Worm (Caenorhabditis elegans) whole organism, L4 larva: Measurements from ENCODE around the gene hsp-43.

ENCODE experiments used
- F37D6.2 ChIP-seq: sonication (generic microtip); optimal IDR thresholded peaks from 2 replicates; lab custom pipeline; 2016; ENCODE audit warnings: mild to moderate bottlenecking, missing genetic modification characterization, missing compliant biosample characterization
- T26A8.4 ChIP-seq: fragments of 200-800 bp; sonication (Bioruptor generic); IDR thresholded peaks from 2 replicates; pipeline ENCODE4 v1.3.6; 2022; ENCODE audit warnings: missing genetic modification characterization, missing compliant biosample characterization
- Y48G9A.11 ChIP-seq: fragments of 200-800 bp; sonication (Bioruptor generic); IDR thresholded peaks from 2 replicates; pipeline ENCODE4 v1.3.6; 2022; ENCODE audit warnings: missing genetic modification reagents, missing genetic modification characterization, missing compliant biosample characterization
- Y5F2A.4 ChIP-seq: fragments of 200-800 bp; sonication (Bioruptor generic); optimal IDR thresholded peaks from 2 replicates; lab custom pipeline; 2018; ENCODE audit warnings: mild to moderate bottlenecking, missing genetic modification characterization, missing compliant biosample characterization
- aha-1 ChIP-seq: fragments of 150-350 bp; peaks from one replicate; lab custom pipeline; 2014; ENCODE audit warnings: missing biosample characterization, missing genetic modification characterization
- aly-2 ChIP-seq: sonication (generic microtip); optimal IDR thresholded peaks from 2 replicates; lab custom pipeline; 2018; ENCODE audit warnings: missing biosample characterization, missing genetic modification characterization
- arid-1 ChIP-seq: fragments of 200-800 bp; sonication (Bioruptor generic); conservative IDR thresholded peaks from 2 replicates; pipeline ENCODE4 v1.3.6; 2022; ENCODE audit warnings: missing genetic modification reagents, missing genetic modification characterization, missing compliant biosample characterization
- attf-4 ChIP-seq: sonication (generic microtip); optimal IDR thresholded peaks from 3 replicates; lab custom pipeline; 2017; ENCODE audit warnings: missing biosample characterization, missing genetic modification characterization
- ceh-32 ChIP-seq: sonication (generic microtip); optimal IDR thresholded peaks from 2 replicates; lab custom pipeline; 2016; ENCODE audit warnings: mild to moderate bottlenecking, missing genetic modification characterization, missing compliant biosample characterization; ENCODE audit not compliant: poor library complexity
- ceh-44 ChIP-seq: fragments of 200-800 bp; sonication (Bioruptor generic); IDR thresholded peaks from 2 replicates; pipeline ENCODE4 v1.3.6; 2022; ENCODE audit warnings: missing genetic modification reagents, missing genetic modification characterization, missing compliant biosample characterization
- ceh-82 ChIP-seq: sonication (generic microtip); optimal IDR thresholded peaks from 2 replicates; lab custom pipeline; 2017; ENCODE audit warnings: missing biosample characterization, missing genetic modification characterization
- cey-2 ChIP-seq: sonication (generic microtip); optimal IDR thresholded peaks from 3 replicates; lab custom pipeline; 2017; ENCODE audit warnings: missing genetic modification characterization, mild to moderate bottlenecking, missing compliant biosample characterization, antibody characterized with exemption, borderline replicate concordance; ENCODE audit not compliant: insufficient read depth
- daf-12 ChIP-seq: fragments of 150-350 bp; optimal IDR thresholded peaks from 2 replicates; lab custom pipeline; 2014; ENCODE audit warnings: missing biosample characterization, missing genetic modification reagents, missing genetic modification characterization
- daf-16 ChIP-seq, 3 experiments: sonication (generic microtip); optimal IDR thresholded peaks; 2 replicates each; lab custom pipeline; 2016 to 2017; ENCODE audit warnings: missing genetic modification characterization in 3 of 3, missing genetic modification reagents in 3 of 3, mild to moderate bottlenecking in 2 of 3, missing compliant biosample characterization in 2 of 3, missing biosample characterization in 1 of 3, moderate library complexity in 1 of 3
- dmd-6 ChIP-seq: fragments of 200-800 bp; sonication (Bioruptor generic); IDR thresholded peaks from 2 replicates; pipeline ENCODE4 v1.3.6; 2022; ENCODE audit warnings: missing genetic modification reagents, missing genetic modification characterization, missing compliant biosample characterization
- dmd-8 ChIP-seq: fragments of 200-800 bp; sonication (Bioruptor generic); IDR thresholded peaks from 2 replicates; pipeline ENCODE4 v1.3.6; 2022; ENCODE audit warnings: missing genetic modification characterization, missing compliant biosample characterization
- dmd-9 ChIP-seq: fragments of 200-800 bp; sonication (Bioruptor generic); IDR thresholded peaks from 2 replicates; pipeline ENCODE4 v1.3.6; 2022; ENCODE audit warnings: missing genetic modification reagents, missing genetic modification characterization, missing compliant biosample characterization
- dpl-1 ChIP-seq: fragments of 150-350 bp; optimal IDR thresholded peaks from 2 replicates; lab custom pipeline; 2014; ENCODE audit warnings: missing biosample characterization, missing genetic modification reagents, missing genetic modification characterization
- dve-1 ChIP-seq: sonication (generic microtip); optimal IDR thresholded peaks from 2 replicates; lab custom pipeline; 2017; ENCODE audit warnings: antibody characterized with exemption, mild to moderate bottlenecking, missing genetic modification characterization, missing compliant biosample characterization; ENCODE audit not compliant: insufficient read depth
- egl-27 ChIP-seq: sonication (generic microtip); optimal IDR thresholded peaks from 3 replicates; lab custom pipeline; 2017; ENCODE audit warnings: missing biosample characterization, missing genetic modification reagents, missing genetic modification characterization
- egl-43 ChIP-seq: fragments of 200-800 bp; sonication (Bioruptor generic); IDR thresholded peaks from 2 replicates; pipeline ENCODE4 v1.3.6; 2022; ENCODE audit warnings: missing genetic modification reagents, missing genetic modification characterization, missing compliant biosample characterization
- fos-1 ChIP-seq: fragments of 150-350 bp; optimal IDR thresholded peaks from 2 replicates; lab custom pipeline; 2014; ENCODE audit warnings: missing biosample characterization, missing genetic modification characterization
- hlh-30 ChIP-seq: sonication (generic microtip); optimal IDR thresholded peaks from 2 replicates; lab custom pipeline; 2017; ENCODE audit warnings: antibody characterized with exemption, mild to moderate bottlenecking, missing genetic modification characterization, missing compliant biosample characterization; ENCODE audit not compliant: insufficient read depth
- lin-1 ChIP-seq: fragments of 200-800 bp; sonication (Bioruptor generic); IDR thresholded peaks from 2 replicates; pipeline ENCODE4 v1.3.6; 2022; ENCODE audit warnings: missing genetic modification reagents, missing genetic modification characterization, missing compliant biosample characterization
- lin-29 ChIP-seq: fragments of 200-800 bp; sonication (Bioruptor generic); IDR thresholded peaks from 2 replicates; pipeline ENCODE4 v1.3.6; 2022; ENCODE audit warnings: missing genetic modification reagents, missing genetic modification characterization, missing compliant biosample characterization
- lin-38 ChIP-seq: fragments of 200-800 bp; sonication (Bioruptor generic); IDR thresholded peaks from 2 replicates; pipeline ENCODE4 v1.3.6; 2022; ENCODE audit warnings: missing genetic modification reagents, missing genetic modification characterization, missing compliant biosample characterization
- lin-39 ChIP-seq: fragments of 150-350 bp; optimal IDR thresholded peaks from 2 replicates; lab custom pipeline; 2014; ENCODE audit warnings: missing biosample characterization, missing genetic modification reagents, missing genetic modification characterization
- lir-3 ChIP-seq: sonication (generic microtip); optimal IDR thresholded peaks from 2 replicates; lab custom pipeline; 2016; ENCODE audit warnings: mild to moderate bottlenecking, missing genetic modification characterization, missing compliant biosample characterization
- madf-9 ChIP-seq: fragments of 200-800 bp; sonication (Bioruptor generic); conservative IDR thresholded peaks from 2 replicates; pipeline ENCODE4 v1.3.6; 2022; ENCODE audit warnings: missing genetic modification reagents, missing genetic modification characterization, missing compliant biosample characterization
- mdl-1 ChIP-seq, 2 experiments: fragments of 150-350 bp in 1 of 2; sonication (generic microtip) in 1 of 2; optimal IDR thresholded peaks; 2 replicates each; lab custom pipeline; 2014 to 2017; ENCODE audit warnings: missing biosample characterization in 2 of 2, missing genetic modification characterization in 2 of 2
- mep-1 ChIP-seq: fragments of 150-350 bp; sonication (generic microtip); optimal IDR thresholded peaks from 3 replicates; lab custom pipeline; 2014; ENCODE audit warnings: missing biosample characterization, missing genetic modification characterization
- mes-2 ChIP-seq: sonication (generic microtip); optimal IDR thresholded peaks from 2 replicates; lab custom pipeline; 2016; ENCODE audit warnings: missing genotype, mild to moderate bottlenecking, missing genetic modification characterization, missing compliant biosample characterization; ENCODE audit not compliant: poor library complexity, severe bottlenecking
- mxl-3 ChIP-seq: fragments of 200-800 bp; sonication (Bioruptor generic); optimal IDR thresholded peaks from 2 replicates; lab custom pipeline; 2018; ENCODE audit warnings: mild to moderate bottlenecking, missing genetic modification characterization, missing compliant biosample characterization
- nhr-102 ChIP-seq: sonication (generic microtip); optimal IDR thresholded peaks from 2 replicates; lab custom pipeline; 2016; ENCODE audit warnings: mild to moderate bottlenecking, missing genetic modification characterization, moderate library complexity, missing compliant biosample characterization
- nhr-25 ChIP-seq: sonication (generic microtip); optimal IDR thresholded peaks from 2 replicates; lab custom pipeline; 2017; ENCODE audit warnings: missing genetic modification characterization, mild to moderate bottlenecking, missing compliant biosample characterization, antibody characterized with exemption, moderate library complexity, borderline replicate concordance; ENCODE audit not compliant: insufficient read depth
- nhr-28 ChIP-seq: fragments of 150-350 bp; optimal IDR thresholded peaks from 2 replicates; lab custom pipeline; 2014; ENCODE audit warnings: missing biosample characterization, missing genetic modification characterization
- nhr-41 ChIP-seq: fragments of 200-800 bp; sonication (Bioruptor generic); IDR thresholded peaks from 2 replicates; pipeline ENCODE4 v1.3.6; 2022; ENCODE audit warnings: missing genetic modification reagents, missing genetic modification characterization, missing compliant biosample characterization
- nhr-48 ChIP-seq: sonication (generic microtip); optimal IDR thresholded peaks from 2 replicates; lab custom pipeline; 2016; ENCODE audit warnings: mild to moderate bottlenecking, missing genetic modification characterization, missing compliant biosample characterization
- nhr-76 ChIP-seq: fragments of 150-350 bp; optimal IDR thresholded peaks from 2 replicates; lab custom pipeline; 2014; ENCODE audit warnings: missing biosample characterization, missing genetic modification characterization
- nhr-77 ChIP-seq: fragments of 150-350 bp; optimal IDR thresholded peaks from 2 replicates; lab custom pipeline; 2014; ENCODE audit warnings: missing biosample characterization, missing genetic modification characterization
- saeg-2 ChIP-seq: fragments of 200-800 bp; sonication (Bioruptor generic); IDR thresholded peaks from 2 replicates; pipeline ENCODE4 v1.3.6; 2022; ENCODE audit warnings: missing genetic modification reagents, missing genetic modification characterization, missing compliant biosample characterization
- snpc-4 ChIP-seq: fragments of 150-350 bp; optimal IDR thresholded peaks from 2 replicates; lab custom pipeline; 2014; ENCODE audit warnings: missing biosample characterization, missing genetic modification characterization
- tag-97 ChIP-seq: fragments of 200-800 bp; sonication (Bioruptor generic); IDR thresholded peaks from 2 replicates; pipeline ENCODE4 v1.3.6; 2022; ENCODE audit warnings: missing genetic modification characterization, missing compliant biosample characterization
- tra-1 ChIP-seq: fragments of 200-800 bp; sonication (Bioruptor generic); IDR thresholded peaks from 2 replicates; pipeline ENCODE4 v1.3.6; 2022; ENCODE audit warnings: missing genetic modification reagents, missing genetic modification characterization, missing compliant biosample characterization
- unc-62 ChIP-seq, 3 experiments: fragments of 150-350 bp in 1 of 3; sonication (generic microtip); optimal IDR thresholded peaks in 2 of 3; peaks in 1 of 3; 1 replicate in 1 of 3; 2 replicates in 2 of 3; lab custom pipeline; 2014 to 2017; ENCODE audit warnings: missing biosample characterization in 3 of 3, missing genetic modification characterization in 3 of 3, missing genetic modification reagents in 3 of 3, missing genotype in 1 of 3
- vab-7 ChIP-seq: fragments of 200-800 bp; sonication (Bioruptor generic); IDR thresholded peaks from 2 replicates; pipeline ENCODE4 v1.3.6; 2022; ENCODE audit warnings: missing genetic modification reagents, missing genetic modification characterization, missing compliant biosample characterization
- zfp-2 ChIP-seq: sonication (generic microtip); optimal IDR thresholded peaks from 2 replicates; lab custom pipeline; 2016; ENCODE audit warnings: mild to moderate bottlenecking, missing genetic modification characterization, missing compliant biosample characterization
- zfp-3 ChIP-seq: fragments of 200-800 bp; sonication (Bioruptor generic); conservative IDR thresholded peaks from 2 replicates; pipeline ENCODE4 v1.3.6; 2022; ENCODE audit warnings: missing genetic modification reagents, missing genetic modification characterization, missing compliant biosample characterization
- zip-11 ChIP-seq: fragments of 200-800 bp; sonication (Bioruptor generic); IDR thresholded peaks from 2 replicates; pipeline ENCODE4 v1.3.6; 2022; ENCODE audit warnings: missing genetic modification characterization, missing compliant biosample characterization
- ztf-7 ChIP-seq: fragments of 150-350 bp; optimal IDR thresholded peaks from 2 replicates; lab custom pipeline; 2014; ENCODE audit warnings: missing biosample characterization, missing genetic modification characterization

hsp-43 gene

DNA sequence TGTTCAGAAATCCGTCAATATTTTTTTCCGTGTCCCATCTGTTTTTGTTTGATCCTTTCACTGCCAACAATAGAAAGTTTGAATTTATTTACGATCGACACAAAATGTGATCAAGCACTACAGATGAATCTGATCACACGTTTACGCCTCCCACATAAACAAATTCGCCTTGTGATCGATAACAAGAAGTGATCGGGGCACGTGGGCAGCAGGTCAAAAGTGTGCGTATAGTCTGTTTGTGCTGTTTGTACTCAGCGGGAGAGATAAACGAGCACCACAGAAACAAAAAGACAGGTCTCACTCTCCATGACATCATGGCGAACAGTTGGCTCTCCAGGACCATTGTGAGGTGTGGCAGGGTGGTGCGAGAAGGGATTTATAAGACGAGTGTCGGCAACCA, 20.2 kb upstream of the hsp-43 start (continued):
- TF ChIP-seq hlh-30 (tag; lab: Kevin White, UChicago) (peak; percentile 97), mes-2 (tag; lab: Kevin White, UChicago) (peak; percentile 46), egl-27 (tag; lab: Kevin White, UChicago) (no peak), Y48G9A.11 (GFP tag; lab: Robert Waterston, UW) (no peak), lin-29 (GFP tag; lab: Robert Waterston, UW) (no peak), arid-1 (GFP tag; lab: Robert Waterston, UW) (no peak), fos-1 (tag; lab: Kevin White, UChicago) (peak; percentile 16), mxl-3 (peak; percentile 92), nhr-77 (tag; lab: Kevin White, UChicago) (peak; percentile 78), dpl-1 (GFP tag; lab: Kevin White, UChicago) (peak; percentile 1), cey-2 (tag; lab: Kevin White, UChicago) (no peak), T26A8.4 (GFP tag; lab: Robert Waterston, UW) (peak; percentile 52), tra-1 (GFP tag; lab: Robert Waterston, UW) (peak; percentile 92), ceh-82 (tag; lab: Kevin White, UChicago) (no peak), nhr-25 (tag; lab: Kevin White, UChicago) (no peak), mdl-1 (tag; optimal IDR thresholded peaks at IDR 0.05; lab: Kevin White, UChicago) (peak; percentile 49 to 94), ceh-32 (tag; lab: Kevin White, UChicago) (no peak), nhr-102 (tag; lab: Kevin White, UChicago) (peak; percentile 90), lir-3 (no peak), dmd-8 (GFP tag; lab: Robert Waterston, UW) (no peak), nhr-76 (tag; lab: Kevin White, UChicago) (no peak), nhr-41 (GFP tag; lab: Robert Waterston, UW) (no peak), F37D6.2 (tag; lab: Kevin White, UChicago) (no peak), zfp-3 (GFP tag; lab: Robert Waterston, UW) (peak; percentile 72; the same call in 1 of the 2 replicates), daf-12 (tag; lab: Kevin White, UChicago) (no peak), saeg-2 (peak; percentile 83), snpc-4 (tag; lab: Kevin White, UChicago) (no peak), mep-1 (tag; lab: Kevin White, UChicago) (peak; percentile 78), aly-2 (tag; lab: Kevin White, UChicago) (no peak), lin-1 (peak; percentile 77), ztf-7 (tag; lab: Kevin White, UChicago) (peak; percentile 38), zip-11 (GFP tag; lab: Robert Waterston, UW) (no peak), attf-4 (tag; lab: Kevin White, UChicago) (no peak), daf-16 (GFP tag; optimal IDR thresholded peaks at IDR 0.05; lab: Kevin White, UChicago) (peak; percentile 59 to 96), daf-16 (tag; optimal IDR thresholded peaks at IDR 0.05; lab: Kevin White, UChicago) (peak; percentile 99), egl-43 (GFP tag; lab: Robert Waterston, UW) (0 out of 2 replicates have a peak, but pooled peaks have one; percentile 38), dmd-9 (GFP tag; lab: Robert Waterston, UW) (no peak), dve-1 (tag; lab: Kevin White, UChicago) (peak; percentile 91), nhr-48 (tag; lab: Kevin White, UChicago) (peak; percentile 87), zfp-2 (tag; lab: Kevin White, UChicago) (no peak), dmd-6 (GFP tag; lab: Robert Waterston, UW) (peak; percentile 96), tag-97 (GFP tag; lab: Robert Waterston, UW) (no peak), vab-7 (GFP tag; lab: Robert Waterston, UW) (no peak; the same call in 1 of the 2 replicates), ceh-44 (GFP tag; lab: Robert Waterston, UW) (no peak), lin-39 (no peak), Y5F2A.4 (no peak), madf-9 (no peak), nhr-28 (tag; lab: Kevin White, UChicago) (peak; percentile 100), lin-38 (GFP tag; lab: Robert Waterston, UW) (no peak), unc-62 (GFP tag; optimal IDR thresholded peaks at IDR 0.05 in 1 of 2; lab: Kevin White, UChicago) (peak in 1 of 2 experiments; percentile 98), unc-62 (tag; optimal IDR thresholded peaks at IDR 0.05; lab: Kevin White, UChicago) (no peak), aha-1 (tag; lab: Kevin White, UChicago) (peak; percentile 18)
